Worm (Caenorhabditis elegans) whole organism, L1 larva: ENCODE results near the gene lec-1.

ENCODE experiments used
- C04F5.9 ChIP-seq: sonication (generic microtip); optimal IDR thresholded peaks from 2 replicates; lab custom pipeline; 2016; ENCODE audit warnings: missing genetic modification characterization, missing compliant biosample characterization
- aha-1 ChIP-seq: fragments of 150-350 bp; optimal IDR thresholded peaks from 2 replicates; lab custom pipeline; 2014; ENCODE audit warnings: missing biosample characterization, missing genetic modification characterization
- ceh-82 ChIP-seq, 3 experiments: fragments of 150-350 bp in 1 of 3; sonication (generic microtip) in 2 of 3; optimal IDR thresholded peaks; 2 replicates each; lab custom pipeline; 2014 to 2017; ENCODE audit warnings: missing biosample characterization in 3 of 3, missing genetic modification characterization in 3 of 3
- dpl-1 ChIP-seq, 3 experiments: fragments of 150-350 bp in 2 of 3; sonication (generic microtip) in 1 of 3; optimal IDR thresholded peaks; 2 replicates each; lab custom pipeline; 2014 to 2017; ENCODE audit warnings: missing biosample characterization in 3 of 3, missing genetic modification characterization in 3 of 3, missing genetic modification reagents in 3 of 3
- egl-27 ChIP-seq, 2 experiments: fragments of 150-350 bp in 1 of 2; sonication (generic microtip); optimal IDR thresholded peaks; 3 replicates each; lab custom pipeline; 2017 to 2018; ENCODE audit warnings: missing biosample characterization in 2 of 2, missing genetic modification characterization in 2 of 2, missing genetic modification reagents in 2 of 2
- fos-1 ChIP-seq: fragments of 150-350 bp; optimal IDR thresholded peaks from 2 replicates; lab custom pipeline; 2014; ENCODE audit warnings: missing biosample characterization, missing genetic modification characterization
- hlh-17 ChIP-seq: fragments of 200-800 bp; sonication (Bioruptor generic); optimal IDR thresholded peaks from 2 replicates; lab custom pipeline; 2018; ENCODE audit warnings: missing genetic modification characterization, mild to moderate bottlenecking, missing compliant biosample characterization, moderate library complexity, borderline replicate concordance
- lir-3 ChIP-seq: sonication (generic microtip); optimal IDR thresholded peaks from 2 replicates; lab custom pipeline; 2016; ENCODE audit warnings: mild to moderate bottlenecking, missing genetic modification characterization, moderate library complexity, missing compliant biosample characterization; ENCODE audit not compliant: poor library complexity
- nhr-11 ChIP-seq: fragments of 150-350 bp; optimal IDR thresholded peaks from 2 replicates; lab custom pipeline; 2014; ENCODE audit warnings: missing biosample characterization, missing genetic modification characterization
- pag-3 ChIP-seq: sonication (generic microtip); optimal IDR thresholded peaks from 2 replicates; lab custom pipeline; 2017; ENCODE audit warnings: missing genetic modification characterization, mild to moderate bottlenecking, missing compliant biosample characterization, antibody characterized with exemption, borderline replicate concordance; ENCODE audit not compliant: insufficient read depth
- snpc-4 ChIP-seq: fragments of 150-350 bp; optimal IDR thresholded peaks from 2 replicates; lab custom pipeline; 2014; ENCODE audit warnings: missing biosample characterization, missing genetic modification characterization
- unc-62 ChIP-seq: fragments of 150-350 bp; optimal IDR thresholded peaks from 2 replicates; lab custom pipeline; 2014; ENCODE audit warnings: missing biosample characterization, missing genetic modification reagents, missing genetic modification characterization
- zag-1 ChIP-seq: fragments of 150-350 bp; optimal IDR thresholded peaks from 2 replicates; lab custom pipeline; 2014; ENCODE audit warnings: missing biosample characterization, missing genetic modification characterization

DNA sequence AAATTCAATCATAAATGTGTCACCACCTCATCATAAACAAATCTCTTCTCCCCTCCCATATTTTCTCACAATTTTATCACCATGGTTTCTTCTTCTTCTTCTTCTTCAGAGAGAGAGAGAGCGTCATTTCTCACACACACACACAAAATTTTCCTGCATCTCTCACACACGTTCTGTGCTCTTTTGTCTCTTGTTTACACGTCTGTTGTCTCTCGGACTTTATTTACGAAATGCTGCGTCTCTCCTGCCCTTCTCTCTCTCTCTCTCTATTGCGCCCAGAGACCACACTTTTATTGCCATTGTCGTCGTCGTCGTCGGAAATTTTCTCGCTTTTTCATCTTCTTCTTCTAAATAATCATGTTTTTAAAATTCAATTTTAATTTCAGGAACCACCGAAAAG is at the start of gene lec-1:
- TF ChIP-seq fos-1 (peak; percentile 46), dpl-1 (GFP tag; optimal IDR thresholded peaks at IDR 0.05; lab: Kevin White, UChicago) (peak; percentile 9 to 32 (median 16)), hlh-17 (GFP tag; lab: Kevin White, UChicago) (no peak), snpc-4 (no peak), pag-3 (tag; lab: Kevin White, UChicago) (no peak), aha-1 (no peak), nhr-11 (tag; lab: Kevin White, UChicago) (no peak), ceh-82 (tag; optimal IDR thresholded peaks at IDR 0.05; lab: Kevin White, UChicago) (peak in 2 of 3 experiments; percentile 9 to 69), unc-62 (GFP tag; lab: Kevin White, UChicago) (no peak), egl-27 (tag; optimal IDR thresholded peaks at IDR 0.05; lab: Kevin White, UChicago) (no peak), C04F5.9 (tag; lab: Kevin White, UChicago) (no peak), lir-3 (peak; percentile 7), zag-1 (tag; lab: Kevin White, UChicago) (peak; percentile 15)
